Fruit fly (Drosophila melanogaster) whole organism, wandering third instar larva: ENCODE measurements around the gene CaMKI.

Source experiments
- Abd-B ChIP-seq: fragments of >200 bp; optimal IDR thresholded peaks from 2 replicates; lab custom pipeline; 2017; ENCODE audit warnings: missing biosample characterization, missing genetic modification characterization
- CG32264 ChIP-seq: fragments of 200-800 bp; sonication (Bioruptor generic); optimal IDR thresholded peaks from 2 replicates; lab custom pipeline; 2016; ENCODE audit warnings: missing biosample characterization, missing genetic modification characterization
- CG9705 ChIP-seq: fragments of 200-800 bp; sonication (Bioruptor generic); optimal IDR thresholded peaks from 2 replicates; lab custom pipeline; 2018; ENCODE audit warnings: missing biosample characterization, mild to moderate bottlenecking, missing genetic modification characterization
- CrebA ChIP-seq: fragments of 200-800 bp; sonication (Bioruptor generic); optimal IDR thresholded peaks from 2 replicates; lab custom pipeline; 2016; ENCODE audit warnings: missing biosample characterization, mild to moderate bottlenecking, missing genetic modification characterization, borderline replicate concordance
- Dfd ChIP-seq: fragments of >200 bp; optimal IDR thresholded peaks from 2 replicates; lab custom pipeline; 2017; ENCODE audit warnings: missing biosample characterization, missing genetic modification characterization
- Dif ChIP-seq: fragments of 200-275, 200-300 bp; sonication (Bioruptor generic); optimal IDR thresholded peaks from 2 replicates; lab custom pipeline; 2018; ENCODE audit warnings: missing biosample characterization, missing genetic modification characterization; ENCODE audit not compliant: partially characterized antibody
- GATAd ChIP-seq: sonication (Bioruptor generic); optimal IDR thresholded peaks from 2 replicates; lab custom pipeline; 2016; ENCODE audit warnings: missing biosample characterization, missing genetic modification characterization
- HLH106 ChIP-seq: fragments of 200-800 bp; optimal IDR thresholded peaks from 3 replicates; lab custom pipeline; 2019; ENCODE audit warnings: missing biosample characterization, mild to moderate bottlenecking, missing genetic modification characterization, moderate library complexity
- Hnf4 ChIP-seq: fragments of 200-800 bp; sonication (Bioruptor generic); optimal IDR thresholded peaks from 2 replicates; lab custom pipeline; 2016; ENCODE audit warnings: missing biosample characterization, mild to moderate bottlenecking, missing genetic modification characterization
- Hr78 ChIP-seq: fragments of >200 bp; optimal IDR thresholded peaks from 2 replicates; lab custom pipeline; 2017; ENCODE audit warnings: missing biosample characterization, missing genetic modification characterization
- Hr83 ChIP-seq: fragments of 200-300 bp; sonication (Bioruptor generic); optimal IDR thresholded peaks from 2 replicates; lab custom pipeline; 2016; ENCODE audit warnings: missing biosample characterization, mild to moderate bottlenecking, missing genetic modification characterization, moderate library complexity; ENCODE audit not compliant: poor library complexity, severe bottlenecking
- Jra ChIP-seq: sonication (Bioruptor generic); optimal IDR thresholded peaks from 2 replicates; lab custom pipeline; 2016; ENCODE audit warnings: missing biosample characterization, missing genetic modification characterization
- Mio ChIP-seq: sonication (Bioruptor generic); optimal IDR thresholded peaks from 2 replicates; lab custom pipeline; 2016; ENCODE audit warnings: missing biosample characterization, missing genetic modification characterization
- Myc ChIP-seq: fragments of >200 bp; optimal IDR thresholded peaks from 2 replicates; lab custom pipeline; 2017
- N ChIP-seq: fragments of >200 bp; optimal IDR thresholded peaks from 2 replicates; lab custom pipeline; 2018; ENCODE audit warnings: missing biosample characterization, missing external identifiers, missing genetic modification characterization
- OdsH ChIP-seq: fragments of 200-800 bp; sonication (Bioruptor generic); optimal IDR thresholded peaks from 2 replicates; lab custom pipeline; 2016; ENCODE audit warnings: missing biosample characterization, mild to moderate bottlenecking, missing genetic modification characterization
- Rel ChIP-seq, 2 experiments: fragments of 200-800 bp; sonication (Bioruptor generic) in 1 of 2; optimal IDR thresholded peaks; 2 replicates in 1 of 2; 3 replicates in 1 of 2; lab custom pipeline; 2016 to 2019; ENCODE audit warnings: mild to moderate bottlenecking in 2 of 2, missing biosample characterization in 2 of 2, missing genetic modification characterization in 2 of 2, moderate library complexity in 1 of 2
- Sp1 ChIP-seq: fragments of 200-800 bp; sonication (Bioruptor generic); optimal IDR thresholded peaks from 3 replicates; lab custom pipeline; 2019; ENCODE audit warnings: missing biosample characterization, mild to moderate bottlenecking, missing genetic modification characterization, moderate library complexity
- Vsx2 ChIP-seq: fragments of 200-300, 225-300 bp; sonication (Bioruptor generic); optimal IDR thresholded peaks from 2 replicates; lab custom pipeline; 2018; ENCODE audit warnings: missing biosample characterization, missing genetic modification characterization; ENCODE audit not compliant: partially characterized antibody
- br ChIP-seq: fragments of 200-800 bp; sonication (Bioruptor generic); optimal IDR thresholded peaks from 2 replicates; lab custom pipeline; 2016; ENCODE audit warnings: missing biosample characterization, missing genetic modification characterization
- brk ChIP-seq: fragments of 200-800 bp; sonication (Bioruptor generic); optimal IDR thresholded peaks from 2 replicates; lab custom pipeline; 2016; ENCODE audit warnings: missing biosample characterization, mild to moderate bottlenecking, missing genetic modification characterization
- dl ChIP-seq, 2 experiments: fragments of 175-275, 200-275 bp in 1 of 2; fragments of 200-275 bp in 1 of 2; sonication (Bioruptor generic); optimal IDR thresholded peaks; lab custom pipeline; 2018; ENCODE audit warnings: mild to moderate bottlenecking in 2 of 2, missing biosample characterization in 2 of 2, missing genetic modification characterization in 2 of 2, moderate library complexity in 2 of 2; ENCODE audit not compliant: partially characterized antibody in 2 of 2, insufficient read depth in 1 of 2
- dmrt93B ChIP-seq: fragments of 200-800 bp; sonication (Bioruptor generic); optimal IDR thresholded peaks from 2 replicates; lab custom pipeline; 2018; ENCODE audit warnings: missing biosample characterization, mild to moderate bottlenecking, missing genetic modification characterization
- dsf ChIP-seq: sonication (Bioruptor generic); optimal IDR thresholded peaks from 2 replicates; lab custom pipeline; 2016; ENCODE audit warnings: missing biosample characterization, missing genetic modification characterization, borderline replicate concordance
- ey ChIP-seq: fragments of 200-800 bp; sonication (Bioruptor generic); optimal IDR thresholded peaks from 2 replicates; lab custom pipeline; 2016; ENCODE audit warnings: missing biosample characterization, missing genetic modification characterization
- foxo ChIP-seq, 2 experiments: fragments of 200-800 bp; sonication (Bioruptor generic); optimal IDR thresholded peaks; 2 replicates in 1 of 2; 3 replicates in 1 of 2; lab custom pipeline; 2016 to 2017; ENCODE audit warnings: missing biosample characterization in 2 of 2, missing genetic modification characterization in 2 of 2
- fru ChIP-seq: fragments of 200-800 bp; sonication (Bioruptor generic); optimal IDR thresholded peaks from 3 replicates; lab custom pipeline; 2016; ENCODE audit warnings: missing biosample characterization, mild to moderate bottlenecking, missing genetic modification characterization
- h ChIP-seq: fragments of 200-800 bp; sonication (Bioruptor generic); optimal IDR thresholded peaks from 3 replicates; lab custom pipeline; 2016; ENCODE audit warnings: missing biosample characterization, mild to moderate bottlenecking, missing genetic modification characterization
- jim ChIP-seq: fragments of 175-275, 200-325 bp; sonication (Bioruptor generic); optimal IDR thresholded peaks from 2 replicates; lab custom pipeline; 2016; ENCODE audit warnings: missing biosample characterization, mild to moderate bottlenecking, missing genetic modification characterization
- lola ChIP-seq: fragments of >200 bp; optimal IDR thresholded peaks from 2 replicates; lab custom pipeline; 2017; ENCODE audit warnings: missing biosample characterization, missing genetic modification characterization
- pan ChIP-seq: fragments of >200 bp; optimal IDR thresholded peaks from 2 replicates; lab custom pipeline; 2017
- psq ChIP-seq: fragments of 200-800 bp; sonication (Bioruptor generic); optimal IDR thresholded peaks from 3 replicates; lab custom pipeline; 2017; ENCODE audit warnings: missing biosample characterization, mild to moderate bottlenecking, missing genetic modification characterization, moderate library complexity
- rgr ChIP-seq: fragments of 200-800 bp; sonication (Bioruptor generic); optimal IDR thresholded peaks from 3 replicates; lab custom pipeline; 2016; ENCODE audit warnings: missing biosample characterization, mild to moderate bottlenecking, missing genetic modification characterization
- sage ChIP-seq: fragments of 200-800 bp; sonication (Bioruptor generic); optimal IDR thresholded peaks from 2 replicates; lab custom pipeline; 2016; ENCODE audit warnings: missing biosample characterization, mild to moderate bottlenecking, missing genetic modification characterization
- sv ChIP-seq: fragments of 200-800 bp; sonication (Bioruptor generic); optimal IDR thresholded peaks from 3 replicates; lab custom pipeline; 2016; ENCODE audit warnings: missing biosample characterization, missing genetic modification characterization
- tai ChIP-seq: sonication (Bioruptor generic); optimal IDR thresholded peaks from 2 replicates; lab custom pipeline; 2016; ENCODE audit warnings: missing biosample characterization, missing genetic modification characterization
- usp ChIP-seq: fragments of >200 bp; optimal IDR thresholded peaks from 2 replicates; lab custom pipeline; 2017; ENCODE audit warnings: missing biosample characterization, missing genetic modification characterization
- woc ChIP-seq: sonication (Bioruptor generic); optimal IDR thresholded peaks from 2 replicates; lab custom pipeline; 2016; ENCODE audit warnings: missing biosample characterization, mild to moderate bottlenecking, missing genetic modification characterization

The CaMKI gene

DNA sequence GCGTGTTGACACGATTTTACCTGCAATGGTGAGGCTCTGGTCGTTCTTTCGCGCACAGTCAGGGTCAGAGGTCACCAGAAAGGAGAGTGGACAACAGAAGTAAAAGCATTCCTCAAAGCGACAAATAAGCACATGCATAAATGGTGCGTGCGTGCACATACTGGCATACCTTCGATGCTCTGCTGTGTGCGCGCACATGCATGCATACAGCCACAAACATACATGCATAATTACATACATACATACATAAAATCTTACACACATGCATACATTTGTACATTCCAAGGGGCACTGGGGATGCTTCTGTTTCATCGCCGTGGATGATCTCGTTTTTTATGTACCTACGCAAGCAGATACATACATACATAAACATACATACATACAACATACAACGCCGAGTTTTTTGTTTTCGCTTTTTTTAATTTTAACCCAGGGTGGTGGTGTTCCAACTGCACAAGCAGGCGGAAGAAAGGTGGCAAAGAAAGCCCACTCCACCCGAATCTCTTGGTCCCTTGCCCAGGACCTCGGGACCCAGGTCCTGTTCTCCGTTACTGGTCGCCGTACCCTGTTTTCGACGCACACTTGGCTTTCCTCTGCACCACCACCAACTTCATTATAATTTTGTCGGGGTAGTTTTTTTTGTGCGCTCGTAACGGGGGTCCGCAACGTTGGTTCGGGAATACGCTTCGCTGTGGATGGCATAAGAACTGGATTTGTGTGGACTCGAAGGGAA lies 43.7 kb downstream of the CaMKI start, which contains the start of gene Asator:
Gene Asator (minus strand): TSS at position 167 of the 733 bp plus-strand sequence.
- TF ChIP-seq sage (GFP tag; lab: Kevin White, UChicago) (no peak), Hnf4 (GFP tag; lab: Kevin White, UChicago) (no peak), Dfd (no peak), sv (GFP tag; lab: Kevin White, UChicago) (no peak), brk (GFP tag; lab: Kevin White, UChicago) (no peak), h (GFP tag; lab: Kevin White, UChicago) (peak; percentile 76), N (GFP tag; lab: Kevin White, UChicago) (no peak), Hr78 (GFP tag; lab: Kevin White, UChicago) (no peak), dl (GFP tag; optimal IDR thresholded peaks at IDR 0.05; lab: Kevin White, UChicago; ENCODE audit: insufficient read depth in 1 of 2, partially characterized antibody in 2 of 2) (no peak), HLH106 (tag; lab: Kevin White, UChicago) (peak; percentile 63), br (peak; percentile 69), Dif (GFP tag; lab: Kevin White, UChicago) (no peak), Myc (lab: Kevin White, UChicago) (no peak), woc (GFP tag; lab: Kevin White, UChicago) (peak; percentile 79), Jra (GFP tag; lab: Kevin White, UChicago) (no peak), pan (no peak), usp (no peak), CG32264 (GFP tag; lab: Kevin White, UChicago) (peak; percentile 12), Rel (GFP tag; optimal IDR thresholded peaks at IDR 0.05; lab: Kevin White, UChicago) (peak; percentile 14), Rel (tag; optimal IDR thresholded peaks at IDR 0.05; lab: Kevin White, UChicago) (no peak), fru (peak; percentile 77), Abd-B (GFP tag; lab: Kevin White, UChicago) (no peak), CG9705 (GFP tag; lab: Kevin White, UChicago) (no peak), jim (GFP tag; lab: Kevin White, UChicago) (no peak), GATAd (GFP tag; lab: Kevin White, UChicago) (no peak), ey (peak; percentile 70), foxo (GFP tag; optimal IDR thresholded peaks at IDR 0.05; lab: Kevin White, UChicago) (peak in 1 of 2 experiments; percentile 76), lola (GFP tag; lab: Kevin White, UChicago) (no peak), psq (GFP tag; lab: Kevin White, UChicago) (peak; percentile 38), OdsH (GFP tag; lab: Kevin White, UChicago) (peak; percentile 67), dmrt93B (GFP tag; lab: Kevin White, UChicago) (peak; percentile 18), Hr83 (peak; percentile 4), dsf (GFP tag; lab: Kevin White, UChicago) (no peak), tai (GFP tag; lab: Kevin White, UChicago) (no peak), Sp1 (peak; percentile 60), Mio (GFP tag; lab: Kevin White, UChicago) (no peak), Vsx2 (no peak), rgr (peak; percentile 65), CrebA (GFP tag; lab: Kevin White, UChicago) (no peak)

DNA sequence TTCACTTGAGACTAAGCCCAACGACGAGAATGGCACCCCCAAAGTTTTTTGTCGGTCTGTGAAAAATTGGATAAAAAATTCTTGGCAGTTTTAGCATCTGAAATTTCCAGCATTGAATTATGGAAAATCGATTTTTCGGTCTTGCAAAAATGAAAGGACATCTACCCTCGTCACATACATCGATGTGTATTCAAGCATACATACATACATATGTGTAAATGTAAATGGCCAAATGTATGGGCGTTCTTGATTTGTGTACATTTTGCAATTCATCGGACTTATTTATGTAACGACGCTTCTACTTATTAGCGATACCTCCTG lies 44.2 kb downstream of the CaMKI start:
- no peak for TF ChIP-seq Sp1
- TF ChIP-seq, all 38 proteins: peak for 0

DNA sequence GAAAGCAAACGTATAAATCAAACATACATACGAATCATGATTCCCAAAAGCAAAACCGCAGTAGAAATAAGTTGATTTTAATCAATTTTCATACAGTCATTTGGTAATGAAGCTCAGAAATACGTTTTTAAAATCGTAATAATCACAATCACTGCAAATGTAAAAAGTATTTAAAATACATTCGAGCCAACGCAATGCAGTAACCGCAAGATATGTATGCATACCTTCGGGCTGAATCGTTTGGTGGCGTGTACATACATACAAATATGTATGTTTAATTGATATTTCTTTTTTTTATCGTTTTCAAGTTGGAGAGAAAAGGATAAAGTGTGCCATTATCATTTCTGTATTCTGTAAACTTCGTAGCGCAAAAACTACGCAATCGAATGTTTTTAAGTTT lies 44.8 kb downstream of the CaMKI start:
- TF ChIP-seq rgr: no peak
- no peak for TF ChIP-seq Hr78 (GFP tag; lab: Kevin White, UChicago)
- TF ChIP-seq N (GFP tag; lab: Kevin White, UChicago): no peak
- no peak for TF ChIP-seq sv (GFP tag; lab: Kevin White, UChicago)
- no peak for TF ChIP-seq CrebA (GFP tag; lab: Kevin White, UChicago)
- TF ChIP-seq ey: no peak
- no peak for TF ChIP-seq pan
- no peak for TF ChIP-seq dsf (GFP tag; lab: Kevin White, UChicago)
- TF ChIP-seq psq (GFP tag; lab: Kevin White, UChicago): no peak
- no peak for TF ChIP-seq Hr83
- TF ChIP-seq Mio (GFP tag; lab: Kevin White, UChicago): no peak
- no peak for TF ChIP-seq dl (GFP tag; optimal IDR thresholded peaks at IDR 0.05; lab: Kevin White, UChicago; ENCODE audit: insufficient read depth in 1 of 2, partially characterized antibody in 2 of 2)
- TF ChIP-seq fru: no peak
- TF ChIP-seq OdsH (GFP tag; lab: Kevin White, UChicago): no peak
- TF ChIP-seq Jra (GFP tag; lab: Kevin White, UChicago): no peak
